Worm (Caenorhabditis elegans) whole organism, late embryonic: ENCODE measurements around the gene dmsr-3.

Source experiments
- C08G9.2 ChIP-seq: sonication (generic microtip); optimal IDR thresholded peaks from 2 replicates; lab custom pipeline; 2016; ENCODE audit warnings: mild to moderate bottlenecking, missing genetic modification characterization, moderate library complexity, missing compliant biosample characterization
- C38D4.7 ChIP-seq: fragments of 200-800 bp; sonication (Bioruptor generic); optimal IDR thresholded peaks from 2 replicates; lab custom pipeline; 2018; ENCODE audit warnings: mild to moderate bottlenecking, missing genetic modification characterization, moderate library complexity, missing compliant biosample characterization
- K02D7.2 ChIP-seq: sonication (generic microtip); optimal IDR thresholded peaks from 2 replicates; lab custom pipeline; 2017; ENCODE audit warnings: mild to moderate bottlenecking, missing genetic modification characterization, missing compliant biosample characterization
- T23F11.4 ChIP-seq: fragments of 200-800 bp; sonication (Bioruptor generic); optimal IDR thresholded peaks from 2 replicates; lab custom pipeline; 2018; ENCODE audit warnings: mild to moderate bottlenecking, missing genetic modification characterization, missing compliant biosample characterization
- Y22D7AL.16 ChIP-seq: sonication (generic microtip); optimal IDR thresholded peaks from 2 replicates; lab custom pipeline; 2016; ENCODE audit warnings: missing genetic modification characterization, missing compliant biosample characterization
- ahr-1 ChIP-seq: sonication (generic microtip); optimal IDR thresholded peaks from 2 replicates; lab custom pipeline; 2016; ENCODE audit warnings: missing genetic modification characterization, missing compliant biosample characterization
- ama-1 ChIP-seq: fragments of 150-350 bp; optimal IDR thresholded peaks from 2 replicates; lab custom pipeline; 2014
- ceh-18 ChIP-seq: sonication (generic microtip); optimal IDR thresholded peaks from 2 replicates; lab custom pipeline; 2016; ENCODE audit warnings: missing genetic modification characterization, missing compliant biosample characterization
- ceh-19 ChIP-seq: fragments of 200-800 bp; sonication (Bioruptor generic); optimal IDR thresholded peaks from 2 replicates; lab custom pipeline; 2018; ENCODE audit warnings: mild to moderate bottlenecking, missing genetic modification characterization, missing compliant biosample characterization
- ceh-2 ChIP-seq: sonication (generic microtip); optimal IDR thresholded peaks from 2 replicates; lab custom pipeline; 2016; ENCODE audit warnings: missing genotype, missing genetic modification characterization, missing compliant biosample characterization
- ceh-22 ChIP-seq: sonication (generic microtip); optimal IDR thresholded peaks from 2 replicates; lab custom pipeline; 2017; ENCODE audit warnings: missing biosample characterization, missing genetic modification characterization
- ceh-24 ChIP-seq: sonication (generic microtip); optimal IDR thresholded peaks from 2 replicates; lab custom pipeline; 2016; ENCODE audit warnings: mild to moderate bottlenecking, missing genetic modification characterization, missing compliant biosample characterization
- ceh-30 ChIP-seq: fragments of 150-350 bp; optimal IDR thresholded peaks from 2 replicates; lab custom pipeline; 2014; ENCODE audit warnings: missing biosample characterization, missing genetic modification characterization
- ceh-31 ChIP-seq: sonication (generic microtip); optimal IDR thresholded peaks from 2 replicates; lab custom pipeline; 2016; ENCODE audit warnings: missing genetic modification characterization, missing compliant biosample characterization
- ceh-34 ChIP-seq: sonication (generic microtip); optimal IDR thresholded peaks from 2 replicates; lab custom pipeline; 2016; ENCODE audit warnings: mild to moderate bottlenecking, missing genetic modification characterization, missing compliant biosample characterization
- ceh-48 ChIP-seq: sonication (generic microtip); optimal IDR thresholded peaks from 2 replicates; lab custom pipeline; 2016; ENCODE audit warnings: missing genetic modification characterization, inconsistent platforms, missing compliant biosample characterization
- ceh-6 ChIP-seq: fragments of 200-800 bp; sonication (Bioruptor generic); optimal IDR thresholded peaks from 2 replicates; lab custom pipeline; 2018; ENCODE audit warnings: mild to moderate bottlenecking, missing genetic modification characterization, missing compliant biosample characterization
- ceh-9 ChIP-seq: sonication (generic microtip); optimal IDR thresholded peaks from 2 replicates; lab custom pipeline; 2016; ENCODE audit warnings: mild to moderate bottlenecking, missing genetic modification characterization, inconsistent platforms, missing compliant biosample characterization
- dmd-4 ChIP-seq: sonication (generic microtip); optimal IDR thresholded peaks from 2 replicates; lab custom pipeline; 2016; ENCODE audit warnings: borderline replicate concordance, missing genetic modification characterization, missing compliant biosample characterization
- dve-1 ChIP-seq: sonication (generic microtip); optimal IDR thresholded peaks from 2 replicates; lab custom pipeline; 2017; ENCODE audit warnings: antibody characterized with exemption, mild to moderate bottlenecking, missing genetic modification characterization, missing compliant biosample characterization
- elt-2 ChIP-seq: sonication (generic microtip); optimal IDR thresholded peaks from 2 replicates; lab custom pipeline; 2016; ENCODE audit warnings: missing genetic modification reagents, missing genetic modification characterization, missing compliant biosample characterization
- elt-4 ChIP-seq: sonication (generic microtip); optimal IDR thresholded peaks from 2 replicates; lab custom pipeline; 2016; ENCODE audit warnings: missing genetic modification characterization, missing compliant biosample characterization
- ets-4 ChIP-seq: sonication (generic microtip); optimal IDR thresholded peaks from 2 replicates; lab custom pipeline; 2016; ENCODE audit warnings: missing genetic modification characterization, missing compliant biosample characterization
- eyg-1 ChIP-seq: sonication (generic microtip); optimal IDR thresholded peaks from 2 replicates; lab custom pipeline; 2016; ENCODE audit warnings: missing genotype, missing genetic modification characterization, missing compliant biosample characterization
- fax-1 ChIP-seq: sonication (generic microtip); optimal IDR thresholded peaks from 2 replicates; lab custom pipeline; 2016; ENCODE audit warnings: missing genotype, missing genetic modification characterization, missing compliant biosample characterization
- hlh-13 ChIP-seq: fragments of 200-800 bp; sonication (Bioruptor generic); optimal IDR thresholded peaks from 2 replicates; lab custom pipeline; 2018; ENCODE audit warnings: mild to moderate bottlenecking, missing genetic modification characterization, missing compliant biosample characterization
- hlh-15 ChIP-seq: sonication (generic microtip); optimal IDR thresholded peaks from 2 replicates; lab custom pipeline; 2016; ENCODE audit warnings: missing genetic modification characterization, missing compliant biosample characterization
- hlh-30 ChIP-seq: sonication (generic microtip); optimal IDR thresholded peaks from 2 replicates; lab custom pipeline; 2017; ENCODE audit warnings: antibody characterized with exemption, missing genetic modification characterization, missing compliant biosample characterization; ENCODE audit not compliant: insufficient read depth
- hlh-6 ChIP-seq: sonication (generic microtip); optimal IDR thresholded peaks from 2 replicates; lab custom pipeline; 2016; ENCODE audit warnings: missing genotype, missing genetic modification characterization, missing compliant biosample characterization
- hlh-8 ChIP-seq: sonication (generic microtip); optimal IDR thresholded peaks from 2 replicates; lab custom pipeline; 2016; ENCODE audit warnings: missing genotype, missing genetic modification characterization, missing compliant biosample characterization
- mec-3 ChIP-seq: sonication (generic microtip); optimal IDR thresholded peaks from 2 replicates; lab custom pipeline; 2016; ENCODE audit warnings: borderline replicate concordance, missing genetic modification characterization, missing compliant biosample characterization
- nfya-1 ChIP-seq: sonication (generic microtip); optimal IDR thresholded peaks from 2 replicates; lab custom pipeline; 2017; ENCODE audit warnings: missing genetic modification characterization, mild to moderate bottlenecking, missing compliant biosample characterization, antibody characterized with exemption, moderate library complexity
- npax-4 ChIP-seq: sonication (generic microtip); optimal IDR thresholded peaks from 2 replicates; lab custom pipeline; 2016; ENCODE audit warnings: missing genetic modification characterization, missing compliant biosample characterization
- odd-2 ChIP-seq: sonication (generic microtip); optimal IDR thresholded peaks from 2 replicates; lab custom pipeline; 2017; ENCODE audit warnings: antibody characterized with exemption, mild to moderate bottlenecking, missing genetic modification characterization, missing compliant biosample characterization
- pag-3 ChIP-seq: sonication (generic microtip); optimal IDR thresholded peaks from 2 replicates; lab custom pipeline; 2016; ENCODE audit warnings: missing compliant biosample characterization, missing genetic modification characterization, borderline replicate concordance
- pat-9 ChIP-seq: fragments of 200-800 bp; sonication (Bioruptor generic); optimal IDR thresholded peaks from 2 replicates; lab custom pipeline; 2018; ENCODE audit warnings: mild to moderate bottlenecking, missing genetic modification characterization, moderate library complexity, missing compliant biosample characterization
- pha-2 ChIP-seq: sonication (generic microtip); optimal IDR thresholded peaks from 2 replicates; lab custom pipeline; 2017; ENCODE audit warnings: mild to moderate bottlenecking, missing genetic modification characterization, missing compliant biosample characterization
- pha-4 ChIP-seq: fragments of 150-350 bp; optimal IDR thresholded peaks from 2 replicates; lab custom pipeline; 2018; ENCODE audit warnings: missing biosample characterization, missing genetic modification reagents, missing genetic modification characterization
- pros-1 ChIP-seq: fragments of 150-350 bp; optimal IDR thresholded peaks from 2 replicates; lab custom pipeline; 2014; ENCODE audit warnings: missing biosample characterization, missing genetic modification reagents, missing genetic modification characterization
- ref-2 ChIP-seq: sonication (generic microtip); optimal IDR thresholded peaks from 2 replicates; lab custom pipeline; 2016; ENCODE audit warnings: missing genetic modification characterization, missing compliant biosample characterization
- rnt-1 ChIP-seq: sonication (generic microtip); optimal IDR thresholded peaks from 2 replicates; lab custom pipeline; 2016; ENCODE audit warnings: missing genetic modification characterization, missing compliant biosample characterization
- sdc-2 ChIP-seq: sonication (generic microtip); optimal IDR thresholded peaks from 2 replicates; lab custom pipeline; 2016; ENCODE audit warnings: missing genotype, missing genetic modification characterization, missing compliant biosample characterization
- sox-2 ChIP-seq: fragments of 200-800 bp; sonication (Bioruptor generic); IDR thresholded peaks from 2 replicates; pipeline ENCODE4 v1.3.6; 2022; ENCODE audit warnings: missing genetic modification reagents, missing genetic modification characterization, missing compliant biosample characterization
- syd-9 ChIP-seq: sonication (generic microtip); optimal IDR thresholded peaks from 2 replicates; lab custom pipeline; 2016; ENCODE audit warnings: mild to moderate bottlenecking, missing genetic modification characterization, moderate library complexity, missing compliant biosample characterization
- tbx-2 ChIP-seq: sonication (generic microtip); optimal IDR thresholded peaks from 2 replicates; lab custom pipeline; 2016; ENCODE audit warnings: missing genetic modification characterization, missing compliant biosample characterization
- tbx-7 ChIP-seq: sonication (generic microtip); optimal IDR thresholded peaks from 2 replicates; lab custom pipeline; 2016; ENCODE audit warnings: missing genotype, missing genetic modification characterization, missing compliant biosample characterization
- ttx-3 ChIP-seq: sonication (generic microtip); optimal IDR thresholded peaks from 2 replicates; lab custom pipeline; 2016; ENCODE audit warnings: missing genetic modification reagents, missing genetic modification characterization, missing compliant biosample characterization
- unc-3 ChIP-seq, 2 experiments: fragments of 200-800 bp in 1 of 2; sonication (Bioruptor generic) in 1 of 2; sonication (generic microtip) in 1 of 2; conservative IDR thresholded peaks in 1 of 2; optimal IDR thresholded peaks in 1 of 2; 2 replicates each; pipeline versions ENCODE4 v1.3.6 to Lab custom; 2016 to 2022; ENCODE audit warnings: missing compliant biosample characterization in 2 of 2, missing genetic modification characterization in 2 of 2, missing genetic modification reagents in 1 of 2
- unc-42 ChIP-seq: sonication (generic microtip); optimal IDR thresholded peaks from 2 replicates; lab custom pipeline; 2016; ENCODE audit warnings: missing genotype, missing genetic modification characterization, missing compliant biosample characterization
- unc-55 ChIP-seq: sonication (generic microtip); optimal IDR thresholded peaks from 2 replicates; lab custom pipeline; 2017; ENCODE audit warnings: missing biosample characterization, missing genetic modification reagents, missing genetic modification characterization
- ztf-16 ChIP-seq: sonication (generic microtip); optimal IDR thresholded peaks from 2 replicates; lab custom pipeline; 2017; ENCODE audit warnings: missing genetic modification characterization, missing compliant biosample characterization

Gene dmsr-3

DNA sequence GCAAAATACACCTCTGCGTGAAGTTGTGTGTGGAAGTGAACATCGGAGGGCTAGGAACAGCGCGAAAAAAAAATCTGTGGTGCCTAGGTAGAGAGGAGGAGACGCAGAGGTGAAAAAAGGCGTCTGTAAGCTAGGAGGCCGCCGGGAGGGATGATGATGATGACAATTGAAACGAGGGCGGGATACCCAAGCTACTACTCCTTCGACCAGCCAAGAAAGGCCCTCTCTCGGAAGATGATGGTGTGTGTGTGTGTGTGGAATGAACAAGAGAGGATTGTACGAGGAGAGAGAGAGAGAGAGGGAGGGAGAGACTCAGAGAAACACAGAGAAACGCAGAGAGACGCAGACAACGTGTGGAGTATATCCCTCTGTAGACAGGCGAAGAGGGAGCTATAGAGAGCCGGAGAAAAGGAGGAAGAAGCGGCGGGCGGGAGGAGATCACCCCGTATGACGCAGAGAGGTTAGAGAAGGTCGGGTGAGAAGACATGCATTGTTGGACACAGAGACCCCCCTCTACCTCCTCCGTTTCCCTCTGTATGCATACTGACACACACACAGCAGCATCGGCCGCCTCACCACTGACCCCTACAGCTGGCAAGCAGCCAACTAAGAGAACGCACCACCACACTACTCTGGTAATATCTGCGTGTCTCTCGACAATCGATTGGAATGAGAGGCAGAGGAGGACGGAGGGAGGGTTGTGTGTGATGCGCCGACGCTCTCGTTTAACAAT is 20.9 kb downstream of the dmsr-3 start:
- TF ChIP-seq tbx-2 (peak; percentile 91), unc-3 (GFP tag; conservative IDR thresholded peaks at IDR 0.05; lab: Robert Waterston, UW) (peak; percentile 36; the same call in 1 of the 2 replicates), unc-3 (tag; optimal IDR thresholded peaks at IDR 0.05; lab: Kevin White, UChicago) (no peak), ceh-19 (GFP tag; lab: Kevin White, UChicago) (peak; percentile 63), elt-2 (no peak), ceh-31 (tag; lab: Kevin White, UChicago) (peak; percentile 84), pros-1 (tag; lab: Kevin White, UChicago) (peak; percentile 97), elt-4 (tag; lab: Kevin White, UChicago) (no peak), Y22D7AL.16 (tag; lab: Kevin White, UChicago) (no peak), unc-55 (GFP tag; lab: Kevin White, UChicago) (peak; percentile 48), ztf-16 (tag; lab: Kevin White, UChicago) (peak; percentile 69), pha-4 (tag; lab: Kevin White, UChicago) (no peak), eyg-1 (peak; percentile 49), tbx-7 (tag; lab: Kevin White, UChicago) (peak; percentile 43), ceh-22 (tag; lab: Kevin White, UChicago) (peak; percentile 26), ceh-18 (peak; percentile 97), pag-3 (no peak), syd-9 (tag; lab: Kevin White, UChicago) (peak; percentile 77), ref-2 (tag; lab: Kevin White, UChicago) (peak; percentile 93), ceh-24 (tag; lab: Kevin White, UChicago) (no peak), ets-4 (tag; lab: Kevin White, UChicago) (peak; percentile 15), pat-9 (tag; lab: Kevin White, UChicago) (peak; percentile 51), dve-1 (tag; lab: Kevin White, UChicago) (peak; percentile 90), hlh-13 (GFP tag; lab: Kevin White, UChicago) (no peak), ceh-48 (tag; lab: Kevin White, UChicago) (peak; percentile 85), ahr-1 (tag; lab: Kevin White, UChicago) (no peak), fax-1 (tag; lab: Kevin White, UChicago) (no peak), dmd-4 (tag; lab: Kevin White, UChicago) (peak; percentile 26), ceh-6 (GFP tag; lab: Kevin White, UChicago) (peak; percentile 13), npax-4 (tag; lab: Kevin White, UChicago) (no peak), hlh-30 (tag; lab: Kevin White, UChicago) (peak; percentile 69), ttx-3 (no peak), unc-42 (tag; lab: Kevin White, UChicago) (peak; percentile 70), nfya-1 (tag; lab: Kevin White, UChicago) (peak; percentile 72), pha-2 (tag; lab: Kevin White, UChicago) (peak; percentile 58), ama-1 (lab: Kevin White, UChicago) (peak; percentile 18), hlh-15 (tag; lab: Kevin White, UChicago) (no peak), sox-2 (GFP tag; lab: Robert Waterston, UW) (peak; percentile 16; the same call in 1 of the 2 replicates), T23F11.4 (GFP tag; lab: Kevin White, UChicago) (peak; percentile 75), ceh-9 (tag; lab: Kevin White, UChicago) (no peak), rnt-1 (peak; percentile 85), C38D4.7 (GFP tag; lab: Kevin White, UChicago) (no peak), sdc-2 (tag; lab: Kevin White, UChicago) (peak; percentile 35), odd-2 (tag; lab: Kevin White, UChicago) (no peak), hlh-8 (tag; lab: Kevin White, UChicago) (peak; percentile 57), ceh-2 (peak; percentile 56), hlh-6 (tag; lab: Kevin White, UChicago) (no peak), ceh-30 (tag; lab: Kevin White, UChicago) (peak; percentile 55), mec-3 (tag; lab: Kevin White, UChicago) (no peak), ceh-34 (tag; lab: Kevin White, UChicago) (peak; percentile 94), K02D7.2 (tag; lab: Kevin White, UChicago) (no peak), C08G9.2 (tag; lab: Kevin White, UChicago) (no peak)
